Fruit fly (Drosophila melanogaster): ENCODE data around the gene Srrm234.

Srrm234 gene

dm6 chr3L:1644920-1645567 is 19.8 kb downstream of the Srrm234 start, which contains the start of the genes alphaCOP and CG13919:
Gene alphaCOP, minus strand, starts transcription at chr3L:1645199.
Gene CG13919, plus strand, starts transcription at chr3L:1645467.
- TF ChIP-seq CG14655 (GFP tag; optimal IDR thresholded peaks at IDR 0.05) (peak; percentile 94), CG9948 (tag; optimal IDR thresholded peaks at IDR 0.05) (peak; percentile 95), CG34367 (tag; optimal IDR thresholded peaks at IDR 0.05) (peak; percentile 97), Ets98B (GFP tag; IDR thresholded peaks at IDR 0.05) (peak; percentile 98), Snoo (tag; optimal IDR thresholded peaks at IDR 0.05) (peak; percentile 98), CG12605 (GFP tag; IDR thresholded peaks at IDR 0.05) (peak; percentile 95), CG15710 (tag; optimal IDR thresholded peaks at IDR 0.05) (peak; percentile 98), D1 (tag; optimal IDR thresholded peaks at IDR 0.05) (no peak), CG8301 (tag; optimal IDR thresholded peaks at IDR 0.05) (peak; percentile 95), CG10348 (GFP tag; IDR thresholded peaks at IDR 0.05) (peak; percentile 91), CG13204 (GFP tag; optimal IDR thresholded peaks at IDR 0.05) (no peak), fd96Ca (GFP tag; IDR thresholded peaks at IDR 0.05) (peak; percentile 95), rn (GFP tag; IDR thresholded peaks at IDR 0.05) (peak; percentile 96), CG17806 (tag; optimal IDR thresholded peaks at IDR 0.05) (peak; percentile 95), EcR (GFP tag; optimal IDR thresholded peaks at IDR 0.05) (peak; percentile 53), CG4496 (GFP tag; IDR thresholded peaks at IDR 0.05) (peak; percentile 98), CG8159 (tag; optimal IDR thresholded peaks at IDR 0.05) (peak; percentile 96), gl (tag; optimal IDR thresholded peaks at IDR 0.05) (peak; percentile 92), Pif1A (GFP tag; optimal IDR thresholded peaks at IDR 0.05) (peak; percentile 99), CG32121 (GFP tag; IDR thresholded peaks at IDR 0.05) (peak; percentile 98), Pif1B (GFP tag; optimal IDR thresholded peaks at IDR 0.05) (peak; percentile 98)

DNA sequence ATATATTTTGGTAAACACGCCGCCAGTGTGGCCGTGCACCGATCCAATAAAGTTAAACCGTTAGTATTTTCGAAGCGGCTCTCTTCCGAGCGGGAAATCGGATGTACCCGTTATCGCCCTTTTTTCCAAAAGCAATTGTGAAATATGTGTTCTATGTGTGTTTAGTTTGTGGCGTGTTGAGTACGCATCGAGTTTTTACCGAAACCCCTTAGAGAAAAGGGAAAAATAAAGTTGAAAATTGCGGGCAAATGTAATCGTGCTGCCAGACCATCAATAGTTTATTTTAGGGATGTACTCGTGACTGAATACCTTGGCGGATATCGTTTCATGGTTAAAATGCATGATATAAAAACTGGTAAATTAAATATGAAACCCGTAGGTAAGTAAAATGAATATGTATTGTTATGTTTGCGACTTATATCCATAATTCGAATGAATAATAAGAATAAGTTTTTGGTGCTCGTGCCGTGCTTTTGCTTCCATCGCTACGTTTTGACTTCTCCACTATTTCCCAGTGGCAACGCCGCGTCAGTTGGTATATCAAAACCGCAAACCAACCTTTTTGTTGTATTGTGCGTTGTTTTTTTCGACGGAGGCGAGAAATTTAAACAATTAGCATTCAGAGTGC is 25.6 kb downstream of the Srrm234 start, which contains the start of the genes Mettl2 and Bgb:
Gene Mettl2 (minus strand): TSS at position 51 of the 628 bp plus-strand sequence.
Gene Bgb (plus strand): TSS at position 527 of the 628 bp plus-strand sequence.
- no peak for TF ChIP-seq CG10348 (GFP tag; IDR thresholded peaks at IDR 0.05)
- peak; percentile 31 for TF ChIP-seq CG34367 (tag; optimal IDR thresholded peaks at IDR 0.05)
- TF ChIP-seq CG14655 (GFP tag; optimal IDR thresholded peaks at IDR 0.05) = no peak
- TF ChIP-seq rn (GFP tag; IDR thresholded peaks at IDR 0.05) = peak; percentile 57
- TF ChIP-seq CG9948 (tag; optimal IDR thresholded peaks at IDR 0.05) = peak; percentile 69
- TF ChIP-seq Ets98B (GFP tag; IDR thresholded peaks at IDR 0.05) = peak; percentile 57; the same call in 1 of the 2 replicates
- TF ChIP-seq Pif1B (GFP tag; optimal IDR thresholded peaks at IDR 0.05) = no peak
- TF ChIP-seq CG8301 (tag; optimal IDR thresholded peaks at IDR 0.05) = no peak
- TF ChIP-seq Pif1A (GFP tag; optimal IDR thresholded peaks at IDR 0.05) = no peak
- TF ChIP-seq CG4496 (GFP tag; IDR thresholded peaks at IDR 0.05) = peak; percentile 84
- peak; percentile 66 for TF ChIP-seq CG17806 (tag; optimal IDR thresholded peaks at IDR 0.05)
- TF ChIP-seq CG8159 (tag; optimal IDR thresholded peaks at IDR 0.05) = peak; percentile 75
- no peak for TF ChIP-seq D1 (tag; optimal IDR thresholded peaks at IDR 0.05)
- TF ChIP-seq CG32121 (GFP tag; IDR thresholded peaks at IDR 0.05) = no peak; the same call in 1 of the 2 replicates
- peak; percentile 68 for TF ChIP-seq CG15710 (tag; optimal IDR thresholded peaks at IDR 0.05)
- TF ChIP-seq gl (tag; optimal IDR thresholded peaks at IDR 0.05) = no peak
- TF ChIP-seq fd96Ca (GFP tag; IDR thresholded peaks at IDR 0.05) = peak; percentile 50; the same call in 1 of the 3 replicates
- no peak for TF ChIP-seq EcR (GFP tag; optimal IDR thresholded peaks at IDR 0.05)
- 0 out of 2 replicates have a peak, but pooled peaks have one; percentile 33 for TF ChIP-seq CG12605 (GFP tag; IDR thresholded peaks at IDR 0.05)
- no peak for TF ChIP-seq CG13204 (GFP tag; optimal IDR thresholded peaks at IDR 0.05)
- peak; percentile 66 for TF ChIP-seq Snoo (tag; optimal IDR thresholded peaks at IDR 0.05)

DNA sequence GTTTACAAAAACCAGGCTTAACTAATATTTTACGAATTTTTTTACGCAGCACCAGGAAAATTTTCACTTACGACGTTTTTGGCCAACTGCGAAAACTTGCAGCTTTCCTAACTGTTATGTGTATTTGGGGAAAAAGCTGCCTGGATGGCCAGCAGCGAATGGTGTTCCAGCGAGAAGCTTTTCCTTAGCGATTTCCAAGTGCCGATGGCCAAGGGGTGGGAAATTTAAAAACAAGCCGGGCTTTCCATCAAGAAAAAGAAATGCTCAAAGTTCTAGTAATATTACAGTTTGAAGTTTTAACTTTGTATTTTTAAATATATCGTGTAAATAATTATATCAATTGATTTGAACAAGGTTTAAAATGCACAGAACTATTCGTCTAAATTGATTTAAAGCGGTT is 27.2 kb downstream of the Srrm234 start, which contains the start of gene nSyb:
Gene nSyb (minus strand): TSS at position 101 of the 400 bp plus-strand sequence.
- TF ChIP-seq CG15710 (tag; optimal IDR thresholded peaks at IDR 0.05) (no peak), EcR (GFP tag; optimal IDR thresholded peaks at IDR 0.05) (no peak), fd96Ca (GFP tag; IDR thresholded peaks at IDR 0.05) (no peak), gl (tag; optimal IDR thresholded peaks at IDR 0.05) (no peak), CG10348 (GFP tag; IDR thresholded peaks at IDR 0.05) (no peak), CG8301 (tag; optimal IDR thresholded peaks at IDR 0.05) (no peak), CG32121 (GFP tag; IDR thresholded peaks at IDR 0.05) (no peak), Pif1A (GFP tag; optimal IDR thresholded peaks at IDR 0.05) (no peak), Ets98B (GFP tag; IDR thresholded peaks at IDR 0.05) (no peak), CG9948 (tag; optimal IDR thresholded peaks at IDR 0.05) (no peak), rn (GFP tag; IDR thresholded peaks at IDR 0.05) (no peak), CG34367 (tag; optimal IDR thresholded peaks at IDR 0.05) (no peak), D1 (tag; optimal IDR thresholded peaks at IDR 0.05) (no peak), CG13204 (GFP tag; optimal IDR thresholded peaks at IDR 0.05) (no peak)

- no peak for TF ChIP-seq CG4496 (GFP tag; IDR thresholded peaks at IDR 0.05)
These were observed 28.0 kb downstream of the Srrm234 start for dm6 chr3L:1636886-1637285.

- TF ChIP-seq CG32121 (GFP tag; IDR thresholded peaks at IDR 0.05) (no peak), CG12605 (GFP tag; IDR thresholded peaks at IDR 0.05) (peak; percentile 39; the same call in 1 of the 2 replicates), Snoo (tag; optimal IDR thresholded peaks at IDR 0.05) (no peak), CG13204 (GFP tag; optimal IDR thresholded peaks at IDR 0.05) (no peak), Pif1A (GFP tag; optimal IDR thresholded peaks at IDR 0.05) (no peak), CG4496 (GFP tag; IDR thresholded peaks at IDR 0.05) (no peak), CG8301 (tag; optimal IDR thresholded peaks at IDR 0.05) (no peak), CG14655 (GFP tag; optimal IDR thresholded peaks at IDR 0.05) (no peak), CG17806 (tag; optimal IDR thresholded peaks at IDR 0.05) (no peak), CG15710 (tag; optimal IDR thresholded peaks at IDR 0.05) (peak; percentile 6), CG34367 (tag; optimal IDR thresholded peaks at IDR 0.05) (peak; percentile 13), gl (tag; optimal IDR thresholded peaks at IDR 0.05) (no peak), Ets98B (GFP tag; IDR thresholded peaks at IDR 0.05) (0 out of 2 replicates have a peak, but pooled peaks have one; percentile 10), CG10348 (GFP tag; IDR thresholded peaks at IDR 0.05) (no peak)
These were observed 35.6 kb downstream of the Srrm234 start, which contains the start of gene GC for dm6 chr3L:1629064-1629777. Gene GC, minus strand, starts transcription at chr3L:1629301.

Data from whole organism, pupa.